Fruit fly (Drosophila melanogaster): Measurements from ENCODE around the gene CG2187.

The CG2187 gene

dm6 chr3R:31745629-31746081 lies 12.8 kb downstream of the CG2187 start, which contains the start of gene awd:
Gene awd (minus strand): TSS chr3R:31746077.
- TF ChIP-seq brk (GFP tag; optimal IDR thresholded peaks at IDR 0.05): no peak
- peak; percentile 40 for TF ChIP-seq h (GFP tag; optimal IDR thresholded peaks at IDR 0.05)
- TF ChIP-seq psq (GFP tag; optimal IDR thresholded peaks at IDR 0.05): peak; percentile 9
- TF ChIP-seq br (GFP tag; optimal IDR thresholded peaks at IDR 0.05): peak; percentile 37
- no peak for TF ChIP-seq CG9705 (GFP tag; optimal IDR thresholded peaks at IDR 0.05)
- TF ChIP-seq Hnf4 (GFP tag; optimal IDR thresholded peaks at IDR 0.05): peak; percentile 8
- no peak for TF ChIP-seq Rel (GFP tag; optimal IDR thresholded peaks at IDR 0.05)
- TF ChIP-seq Rel (tag; optimal IDR thresholded peaks at IDR 0.05): peak; percentile 76
- no peak for TF ChIP-seq usp (GFP tag; optimal IDR thresholded peaks at IDR 0.05)
- peak in 1 of 2 experiments; percentile 29 for TF ChIP-seq foxo (GFP tag; optimal IDR thresholded peaks at IDR 0.05)
- TF ChIP-seq dmrt93B (GFP tag; optimal IDR thresholded peaks at IDR 0.05): no peak
- no peak for TF ChIP-seq woc (GFP tag; optimal IDR thresholded peaks at IDR 0.05)
- no peak for TF ChIP-seq Vsx2 (GFP tag; optimal IDR thresholded peaks at IDR 0.05; ENCODE audit: partially characterized antibody)
- no peak for TF ChIP-seq Dfd (GFP tag; optimal IDR thresholded peaks at IDR 0.05)
- peak; percentile 21 for TF ChIP-seq Hr83 (GFP tag; optimal IDR thresholded peaks at IDR 0.05; ENCODE audit: poor library complexity, severe bottlenecking)
- no peak for TF ChIP-seq OdsH (GFP tag; optimal IDR thresholded peaks at IDR 0.05)
- TF ChIP-seq Abd-B (GFP tag; optimal IDR thresholded peaks at IDR 0.05): no peak
- TF ChIP-seq Jra (GFP tag; optimal IDR thresholded peaks at IDR 0.05): no peak
- peak; percentile 23 for TF ChIP-seq HLH106 (tag; optimal IDR thresholded peaks at IDR 0.05)
- no peak for TF ChIP-seq ey (GFP tag; optimal IDR thresholded peaks at IDR 0.05)
- peak; percentile 57 for TF ChIP-seq rgr (GFP tag; optimal IDR thresholded peaks at IDR 0.05)
- peak; percentile 45 for TF ChIP-seq Myc (optimal IDR thresholded peaks at IDR 0.05)
- no peak for TF ChIP-seq GATAd (GFP tag; optimal IDR thresholded peaks at IDR 0.05)
- TF ChIP-seq CrebA (GFP tag; optimal IDR thresholded peaks at IDR 0.05; ENCODE audit: borderline replicate concordance): no peak
- TF ChIP-seq dl (GFP tag; optimal IDR thresholded peaks at IDR 0.05; ENCODE audit: insufficient read depth in 1 of 2, partially characterized antibody in 2 of 2): no peak
- no peak for TF ChIP-seq dsf (GFP tag; optimal IDR thresholded peaks at IDR 0.05; ENCODE audit: borderline replicate concordance)
- no peak for TF ChIP-seq Mio (GFP tag; optimal IDR thresholded peaks at IDR 0.05)
- peak; percentile 68 for TF ChIP-seq Dif (GFP tag; optimal IDR thresholded peaks at IDR 0.05; ENCODE audit: partially characterized antibody)
- no peak for TF ChIP-seq sv (GFP tag; optimal IDR thresholded peaks at IDR 0.05)
- no peak for TF ChIP-seq pan (optimal IDR thresholded peaks at IDR 0.05)
- TF ChIP-seq Sp1 (GFP tag; optimal IDR thresholded peaks at IDR 0.05): peak; percentile 52
- TF ChIP-seq jim (GFP tag; optimal IDR thresholded peaks at IDR 0.05): no peak
- TF ChIP-seq CG32264 (GFP tag; optimal IDR thresholded peaks at IDR 0.05): no peak
- TF ChIP-seq N (GFP tag; optimal IDR thresholded peaks at IDR 0.05): no peak
- no peak for TF ChIP-seq tai (GFP tag; optimal IDR thresholded peaks at IDR 0.05)

dm6 chr3R:31744044-31744652 lies 14.3 kb downstream of the CG2187 start, which contains the start of gene CG1896:
Gene CG1896 (plus strand): TSS chr3R:31744282.
- TF ChIP-seq dmrt93B (GFP tag; optimal IDR thresholded peaks at IDR 0.05) (no peak), brk (GFP tag; optimal IDR thresholded peaks at IDR 0.05) (no peak), Dif (GFP tag; optimal IDR thresholded peaks at IDR 0.05; ENCODE audit: partially characterized antibody) (no peak), pan (optimal IDR thresholded peaks at IDR 0.05) (no peak), foxo (GFP tag; optimal IDR thresholded peaks at IDR 0.05) (peak in 1 of 2 experiments; percentile 68), fru (GFP tag; optimal IDR thresholded peaks at IDR 0.05) (peak; percentile 54), psq (GFP tag; optimal IDR thresholded peaks at IDR 0.05) (peak; percentile 54), rgr (GFP tag; optimal IDR thresholded peaks at IDR 0.05) (peak; percentile 81), Hr83 (GFP tag; optimal IDR thresholded peaks at IDR 0.05; ENCODE audit: poor library complexity, severe bottlenecking) (peak; percentile 43), sage (GFP tag; optimal IDR thresholded peaks at IDR 0.05) (no peak), ey (GFP tag; optimal IDR thresholded peaks at IDR 0.05) (peak; percentile 42), OdsH (GFP tag; optimal IDR thresholded peaks at IDR 0.05) (peak; percentile 71), h (GFP tag; optimal IDR thresholded peaks at IDR 0.05) (peak; percentile 65), Hnf4 (GFP tag; optimal IDR thresholded peaks at IDR 0.05) (peak; percentile 68), Jra (GFP tag; optimal IDR thresholded peaks at IDR 0.05) (peak; percentile 0), usp (GFP tag; optimal IDR thresholded peaks at IDR 0.05) (no peak), HLH106 (tag; optimal IDR thresholded peaks at IDR 0.05) (peak; percentile 42), Sp1 (GFP tag; optimal IDR thresholded peaks at IDR 0.05) (peak; percentile 55), woc (GFP tag; optimal IDR thresholded peaks at IDR 0.05) (peak; percentile 6), Myc (optimal IDR thresholded peaks at IDR 0.05) (peak; percentile 1), br (GFP tag; optimal IDR thresholded peaks at IDR 0.05) (peak; percentile 54), jim (GFP tag; optimal IDR thresholded peaks at IDR 0.05) (no peak)
